Worm (Caenorhabditis elegans): Measurements from ENCODE around the gene C10C5.4.
A peak's percentile ranks its signal among the peaks of the same experiment; 100 is the strongest.

The C10C5.4 gene

DNA sequence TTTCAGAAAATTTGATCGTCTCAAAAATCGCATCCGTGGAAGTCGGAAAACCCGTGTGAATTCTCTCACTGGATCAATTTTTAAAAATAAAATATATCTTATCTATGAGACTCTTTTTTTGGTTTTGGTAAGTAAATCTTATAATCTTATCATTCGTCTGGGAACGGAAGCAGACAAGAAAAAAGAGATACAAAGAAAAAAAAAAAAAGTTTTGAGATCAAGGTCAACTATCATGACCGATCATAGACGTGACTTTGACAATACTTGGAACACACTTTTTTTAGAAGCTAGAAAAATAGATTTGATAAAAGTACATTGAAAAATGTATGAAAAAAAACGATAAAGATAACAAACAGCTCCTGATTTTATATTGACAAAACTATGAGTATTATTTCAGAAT lies 1.8 kb upstream of the C10C5.4 start:
- TF ChIP-seq tra-1 (GFP tag; IDR thresholded peaks at IDR 0.05) (peak; percentile 59; the same call in 1 of the 2 replicates), lsy-2 (tag; optimal IDR thresholded peaks at IDR 0.05) (peak in 1 of 2 experiments; percentile 31), ceh-44 (GFP tag; IDR thresholded peaks at IDR 0.05) (no peak), spr-1 (tag; optimal IDR thresholded peaks at IDR 0.05) (no peak), nhr-76 (tag; optimal IDR thresholded peaks at IDR 0.05) (peak; percentile 45), nhr-25 (tag; optimal IDR thresholded peaks at IDR 0.05; ENCODE audit: borderline replicate concordance, insufficient read depth) (peak; percentile 65), egl-27 (tag; optimal IDR thresholded peaks at IDR 0.05) (no peak), ZK546.5 (tag; optimal IDR thresholded peaks at IDR 0.05) (no peak), aly-2 (tag; optimal IDR thresholded peaks at IDR 0.05) (no peak), set-16 (GFP tag; IDR thresholded peaks at IDR 0.05) (no peak), nhr-28 (tag; optimal IDR thresholded peaks at IDR 0.05) (peak; percentile 39), dmd-6 (GFP tag; IDR thresholded peaks at IDR 0.05) (peak; percentile 70), dmd-9 (GFP tag; IDR thresholded peaks at IDR 0.05) (no peak), dve-1 (tag; optimal IDR thresholded peaks at IDR 0.05; ENCODE audit: insufficient read depth) (peak; percentile 49), hlh-30 (tag; optimal IDR thresholded peaks at IDR 0.05; ENCODE audit: insufficient read depth) (peak; percentile 36), F37D6.2 (tag; optimal IDR thresholded peaks at IDR 0.05) (no peak)

ce11 chrIV:9381136-9381535 lies 2.8 kb downstream of the C10C5.4 start, which contains the start of gene C10C5.5:
C10C5.5 (plus strand) TSS chrIV:9381436.
- TF ChIP-seq aha-1 (tag), result peak; percentile 17
- TF ChIP-seq vab-7 (GFP tag; IDR thresholded peaks at IDR 0.05), result no peak

DNA sequence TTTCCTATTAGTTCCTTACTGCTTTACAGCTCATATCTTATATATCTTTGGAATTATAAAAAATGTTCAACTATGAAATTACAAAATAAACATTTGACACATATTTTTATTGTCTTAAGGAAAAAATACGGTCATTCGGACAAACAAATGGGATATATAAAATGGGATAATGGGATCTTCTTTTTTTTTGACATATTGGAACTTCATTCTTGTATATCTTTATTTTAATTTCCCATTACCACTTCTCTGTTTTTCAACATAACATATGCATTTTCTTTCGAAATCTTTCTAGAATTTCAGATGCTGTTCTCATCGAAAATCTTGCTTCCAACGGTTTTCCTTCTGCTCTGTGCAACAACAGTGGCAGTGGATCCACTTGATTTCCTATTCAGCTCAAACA lies 6.5 kb downstream of the C10C5.4 start, which contains the start of gene C10C5.7:
TSS of gene C10C5.7 (plus strand) at position 301 of the 400 bp plus-strand sequence.
- TF ChIP-seq Y5F2A.4 (GFP tag; optimal IDR thresholded peaks at IDR 0.05) (no peak), unc-62 (GFP tag; optimal IDR thresholded peaks at IDR 0.05 in 1 of 2) (peak in 1 of 2 experiments; percentile 1), unc-62 (tag; optimal IDR thresholded peaks at IDR 0.05) (no peak)

ce11 chrIV:9386038-9386437 lies 7.7 kb downstream of the C10C5.4 start, which contains the start of gene daf-15:
daf-15 (plus strand) TSS chrIV:9386208.
- TF ChIP-seq aha-1 (tag) (peak; percentile 93), F37D6.2 (tag; optimal IDR thresholded peaks at IDR 0.05) (no peak), nhr-42 (GFP tag; IDR thresholded peaks at IDR 0.05) (no peak), nhr-6 (tag; optimal IDR thresholded peaks at IDR 0.05) (peak; percentile 46), lsy-2 (tag; optimal IDR thresholded peaks at IDR 0.05) (peak in 1 of 2 experiments; percentile 67), dve-1 (tag; optimal IDR thresholded peaks at IDR 0.05; ENCODE audit: insufficient read depth) (peak; percentile 28), hlh-30 (tag; optimal IDR thresholded peaks at IDR 0.05; ENCODE audit: insufficient read depth) (peak; percentile 90), nhr-28 (tag; optimal IDR thresholded peaks at IDR 0.05) (peak; percentile 32), ceh-28 (tag; optimal IDR thresholded peaks at IDR 0.05) (no peak), aly-2 (tag; optimal IDR thresholded peaks at IDR 0.05) (no peak), unc-62 (GFP tag; optimal IDR thresholded peaks at IDR 0.05 in 1 of 2) (peak in 1 of 2 experiments; percentile 69), unc-62 (tag; optimal IDR thresholded peaks at IDR 0.05) (no peak), dpl-1 (GFP tag; optimal IDR thresholded peaks at IDR 0.05) (peak; percentile 93), ctbp-1 (GFP tag; IDR thresholded peaks at IDR 0.05) (no peak), unc-130 (GFP tag; optimal IDR thresholded peaks at IDR 0.05) (no peak), rbr-2 (tag; optimal IDR thresholded peaks at IDR 0.05) (peak; percentile 26), gei-8 (GFP tag; optimal IDR thresholded peaks at IDR 0.05) (no peak), lin-38 (GFP tag; IDR thresholded peaks at IDR 0.05) (peak; percentile 94), egl-43 (GFP tag; IDR thresholded peaks at IDR 0.05) (no peak), F10B5.3 (tag; optimal IDR thresholded peaks at IDR 0.05) (no peak), daf-8 (GFP tag; IDR thresholded peaks at IDR 0.05) (no peak), mdl-1 (tag; optimal IDR thresholded peaks at IDR 0.05) (peak in 1 of 2 experiments; percentile 27), mep-1 (tag; optimal IDR thresholded peaks at IDR 0.05) (peak; percentile 45)

All from whole organism, L4 larva.